Fruit fly (Drosophila melanogaster) whole organism, prepupa: ENCODE results near the gene CG33285.

Source experiments
- CG10631 ChIP-seq: fragments of 200-800 bp; sonication (Bioruptor generic); optimal IDR thresholded peaks from 2 replicates; lab custom pipeline; 2016; ENCODE audit warnings: missing biosample characterization, missing genetic modification characterization
- CG1621 ChIP-seq: fragments of 200-800 bp; sonication (Bioruptor generic); optimal IDR thresholded peaks from 3 replicates; lab custom pipeline; 2018; ENCODE audit warnings: missing biosample characterization, mild to moderate bottlenecking, missing genetic modification characterization
- CG31627 ChIP-seq: fragments of 200-800 bp; sonication (Bioruptor generic); optimal IDR thresholded peaks from 3 replicates; lab custom pipeline; 2016; ENCODE audit warnings: missing biosample characterization, missing genetic modification characterization
- Eip75B ChIP-seq: fragments of 200-800 bp; sonication (Bioruptor generic); optimal IDR thresholded peaks from 3 replicates; lab custom pipeline; 2016; ENCODE audit warnings: missing biosample characterization, missing genetic modification characterization
- Lpt ChIP-seq: fragments of 200-800 bp; sonication (Bioruptor generic); optimal IDR thresholded peaks from 3 replicates; lab custom pipeline; 2016; ENCODE audit warnings: missing biosample characterization, missing genetic modification characterization
- Met ChIP-seq: fragments of 200-800 bp; sonication (Bioruptor generic); optimal IDR thresholded peaks from 3 replicates; lab custom pipeline; 2016; ENCODE audit warnings: missing biosample characterization, missing genetic modification characterization
- Sox102F ChIP-seq: fragments of 200-800 bp; sonication (Bioruptor generic); optimal IDR thresholded peaks from 2 replicates; lab custom pipeline; 2016; ENCODE audit warnings: missing biosample characterization, mild to moderate bottlenecking, missing genetic modification characterization
- cyc ChIP-seq: fragments of 200-800 bp; sonication (Bioruptor generic); optimal IDR thresholded peaks from 3 replicates; lab custom pipeline; 2016; ENCODE audit warnings: missing biosample characterization, missing genetic modification characterization
- esn ChIP-seq: fragments of 200-800 bp; sonication (Bioruptor generic); optimal IDR thresholded peaks from 2 replicates; lab custom pipeline; 2016; ENCODE audit warnings: missing biosample characterization, mild to moderate bottlenecking, missing genetic modification characterization, moderate library complexity
- lz ChIP-seq: fragments of 200-800 bp; sonication (Bioruptor generic); optimal IDR thresholded peaks from 3 replicates; lab custom pipeline; 2016; ENCODE audit warnings: missing biosample characterization, missing genetic modification characterization
- ss ChIP-seq, 2 experiments: fragments of 200-800 bp; sonication (Bioruptor generic); optimal IDR thresholded peaks; 2 replicates in 1 of 2; 3 replicates in 1 of 2; lab custom pipeline; 2017 to 2018; ENCODE audit warnings: mild to moderate bottlenecking in 2 of 2, missing biosample characterization in 2 of 2, missing genetic modification characterization in 2 of 2, moderate library complexity in 1 of 2

DNA sequence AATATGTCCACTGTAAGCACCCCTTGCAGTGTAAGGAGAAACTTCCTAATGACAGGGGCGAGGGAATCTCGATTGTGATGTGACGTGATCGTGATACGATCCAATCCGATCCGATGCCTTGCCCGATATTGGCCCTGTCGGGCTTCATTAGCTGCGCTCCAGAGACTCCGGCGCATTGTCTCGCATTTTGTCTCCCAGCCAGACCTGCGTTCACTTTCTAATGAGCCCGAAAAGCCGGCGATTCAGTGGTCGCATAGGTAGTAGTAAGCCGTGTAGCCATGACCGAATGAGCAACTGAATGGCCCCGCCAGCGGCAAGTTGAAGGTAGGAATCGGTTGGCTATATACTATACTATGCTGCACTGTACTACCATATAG lies 33.9 kb downstream of the CG33285 start:
- no peak for TF ChIP-seq CG31627
- TF ChIP-seq Sox102F (GFP tag; lab: Kevin White, UChicago) = no peak
- no peak for TF ChIP-seq CG1621 (tag; lab: Kevin White, UChicago)
- TF ChIP-seq CG10631 (GFP tag; lab: Kevin White, UChicago) = no peak
- TF ChIP-seq ss (GFP tag; optimal IDR thresholded peaks at IDR 0.05; lab: Kevin White, UChicago) = no peak
- no peak for TF ChIP-seq Lpt
- no peak for TF ChIP-seq lz
- TF ChIP-seq esn (GFP tag; lab: Kevin White, UChicago) = no peak
- no peak for TF ChIP-seq Eip75B
- no peak for TF ChIP-seq cyc (GFP tag; lab: Kevin White, UChicago)
- TF ChIP-seq Met (GFP tag; lab: Kevin White, UChicago) = no peak
